Worm (Caenorhabditis elegans) whole organism, L2 larva: ENCODE results near the gene str-67.

Experiments
- ama-1 ChIP-seq: fragments of 150-350 bp; optimal IDR thresholded peaks from 2 replicates; lab custom pipeline; 2018; ENCODE audit warnings: inconsistent platforms
- crh-2 ChIP-seq: sonication (generic microtip); optimal IDR thresholded peaks from 2 replicates; lab custom pipeline; 2017; ENCODE audit warnings: missing biosample characterization, missing genetic modification characterization
- egl-27 ChIP-seq: sonication (generic microtip); optimal IDR thresholded peaks from 3 replicates; lab custom pipeline; 2017; ENCODE audit warnings: missing biosample characterization, missing genetic modification reagents, missing genetic modification characterization
- unc-39 ChIP-seq: fragments of 150-350 bp; optimal IDR thresholded peaks from 2 replicates; lab custom pipeline; 2014; ENCODE audit warnings: missing biosample characterization, missing genetic modification characterization
- ztf-11 ChIP-seq: sonication (generic microtip); optimal IDR thresholded peaks from 2 replicates; lab custom pipeline; 2017; ENCODE audit warnings: missing biosample characterization, missing genetic modification characterization

- no peak for TF ChIP-seq ztf-11
- TF ChIP-seq ama-1 (lab: Kevin White, UChicago), result no peak
- TF ChIP-seq egl-27, result no peak
- no peak for TF ChIP-seq crh-2 (tag; lab: Kevin White, UChicago)
- no peak for TF ChIP-seq unc-39
Observed at ce11 chrV:1021456-1021855, 42.9 kb downstream of the str-67 start.
